Fruit fly (Drosophila melanogaster) whole organism, embryonic: ENCODE results near the gene CG42525.

Experiments
- ATbp ChIP-seq: fragments of 200-800 bp; sonication (Bioruptor generic); optimal IDR thresholded peaks from 2 replicates; lab custom pipeline; 2017; ENCODE audit warnings: missing biosample characterization, mild to moderate bottlenecking, missing genetic modification characterization, missing genetic modification reagents
- Aef1 ChIP-seq: fragments of 200-800 bp; sonication (Bioruptor generic); IDR thresholded peaks from 3 replicates; pipeline ENCODE4 v1.3.6; 2022; ENCODE audit warnings: missing biosample characterization, missing genetic modification characterization
- Atf6 ChIP-seq: fragments of 200-800 bp; sonication (Bioruptor generic); IDR thresholded peaks from 2 replicates; pipeline ENCODE4 v1.3.6; 2022; ENCODE audit warnings: missing biosample characterization, missing genetic modification characterization
- CG10209 ChIP-seq: fragments of 200-800 bp; sonication (Bioruptor generic); optimal IDR thresholded peaks from 3 replicates; lab custom pipeline; 2017; ENCODE audit warnings: missing biosample characterization, mild to moderate bottlenecking, missing genetic modification characterization, missing genetic modification reagents
- CG10274 ChIP-seq: fragments of 200-800 bp; sonication (Bioruptor generic); optimal IDR thresholded peaks from 3 replicates; lab custom pipeline; 2017; ENCODE audit warnings: missing biosample characterization, mild to moderate bottlenecking, missing genetic modification characterization
- CG10366 ChIP-seq: fragments of 200-800 bp; sonication (Bioruptor generic); IDR thresholded peaks from 2 replicates; pipeline ENCODE4 v1.3.6; 2022; ENCODE audit warnings: missing biosample characterization, missing genetic modification characterization
- CG10462 ChIP-seq: fragments of 200-800 bp; sonication (Bioruptor generic); optimal IDR thresholded peaks from 2 replicates; lab custom pipeline; 2016; ENCODE audit warnings: missing biosample characterization, missing genetic modification characterization
- CG14014 ChIP-seq: fragments of 200-800 bp; sonication (Bioruptor generic); IDR thresholded peaks from 2 replicates; pipeline ENCODE4 v1.3.6; 2022; ENCODE audit warnings: missing biosample characterization, missing genetic modification characterization
- CG14441 ChIP-seq: fragments of 200-800 bp; sonication (Bioruptor generic); IDR thresholded peaks from 2 replicates; pipeline ENCODE4 v1.3.6; 2022; ENCODE audit warnings: missing biosample characterization, missing genetic modification characterization
- CG16779 ChIP-seq: fragments of 200-800 bp; sonication (Bioruptor generic); IDR thresholded peaks from 2 replicates; pipeline ENCODE4 v1.3.6; 2022; ENCODE audit warnings: missing biosample characterization, missing genetic modification characterization
- CG17361 ChIP-seq: fragments of 200-800 bp; sonication (Bioruptor generic); IDR thresholded peaks from 3 replicates; pipeline ENCODE4 v1.3.6; 2022; ENCODE audit warnings: missing biosample characterization, missing genetic modification characterization
- CG17385 ChIP-seq: fragments of 200-800 bp; sonication (Bioruptor generic); optimal IDR thresholded peaks from 3 replicates; lab custom pipeline; 2018; ENCODE audit warnings: missing biosample characterization, mild to moderate bottlenecking, missing genetic modification characterization
- CG17829 ChIP-seq: fragments of 200-800 bp; optimal IDR thresholded peaks from 2 replicates; lab custom pipeline; 2019; ENCODE audit warnings: missing biosample characterization, mild to moderate bottlenecking, missing genetic modification characterization, moderate library complexity
- CG18764 ChIP-seq: fragments of 200-800 bp; sonication (Bioruptor generic); optimal IDR thresholded peaks from 3 replicates; lab custom pipeline; 2016; ENCODE audit warnings: missing biosample characterization, missing genetic modification characterization
- CG30020 ChIP-seq: fragments of 200-800 bp; optimal IDR thresholded peaks from 2 replicates; lab custom pipeline; 2019; ENCODE audit warnings: missing biosample characterization, mild to moderate bottlenecking, missing genetic modification characterization, moderate library complexity
- CG34422 ChIP-seq: fragments of 200-800 bp; sonication (Bioruptor generic); IDR thresholded peaks from 3 replicates; pipeline ENCODE4 v1.3.6; 2022; ENCODE audit warnings: missing biosample characterization, missing genetic modification characterization
- CG3838 ChIP-seq: fragments of 200-800 bp; sonication (Bioruptor generic); optimal IDR thresholded peaks from 3 replicates; lab custom pipeline; 2016; ENCODE audit warnings: missing biosample characterization, missing genetic modification characterization
- CG5180 ChIP-seq: fragments of 200-800 bp; sonication (Bioruptor generic); optimal IDR thresholded peaks from 3 replicates; lab custom pipeline; 2017; ENCODE audit warnings: missing biosample characterization, missing genetic modification characterization, mild to moderate bottlenecking, moderate library complexity, missing genetic modification reagents
- CG6813 ChIP-seq: fragments of 200-800 bp; sonication (Bioruptor generic); optimal IDR thresholded peaks from 2 replicates; lab custom pipeline; 2017; ENCODE audit warnings: missing biosample characterization, missing genetic modification characterization, mild to moderate bottlenecking, moderate library complexity, missing genetic modification reagents
- CG7839 ChIP-seq: fragments of 200-800 bp; sonication (Bioruptor generic); optimal IDR thresholded peaks from 3 replicates; lab custom pipeline; 2018; ENCODE audit warnings: missing biosample characterization, mild to moderate bottlenecking, missing genetic modification characterization, moderate library complexity
- CG7928 ChIP-seq: fragments of 200-800 bp; sonication (Bioruptor generic); optimal IDR thresholded peaks from 2 replicates; lab custom pipeline; 2017; ENCODE audit warnings: missing biosample characterization, mild to moderate bottlenecking, missing genetic modification characterization
- CG8478 ChIP-seq: fragments of >200 bp; optimal IDR thresholded peaks from 2 replicates; lab custom pipeline; 2018
- CG9437 ChIP-seq: fragments of 200-800 bp; sonication (Bioruptor generic); optimal IDR thresholded peaks from 2 replicates; lab custom pipeline; 2018; ENCODE audit warnings: missing biosample characterization, mild to moderate bottlenecking, missing genetic modification characterization
- Doc2 ChIP-seq: fragments of 200-800 bp; sonication (Bioruptor generic); IDR thresholded peaks from 2 replicates; pipeline ENCODE4 v1.3.6; 2022; ENCODE audit warnings: missing biosample characterization, missing genetic modification characterization
- Fer1 ChIP-seq: fragments of 200-800 bp; sonication (Bioruptor generic); optimal IDR thresholded peaks from 2 replicates; lab custom pipeline; 2017; ENCODE audit warnings: missing biosample characterization, mild to moderate bottlenecking, missing genetic modification characterization
- GATAe ChIP-seq: fragments of 200-800 bp; sonication (Bioruptor generic); conservative IDR thresholded peaks from 2 replicates; pipeline ENCODE4 v1.3.6; 2022; ENCODE audit warnings: missing biosample characterization, missing genetic modification characterization
- HLH4C ChIP-seq: fragments of 200-800 bp; sonication (Bioruptor generic); IDR thresholded peaks from 3 replicates; pipeline ENCODE4 v1.3.6; 2022; ENCODE audit warnings: missing biosample characterization, missing genetic modification characterization; ENCODE audit not compliant: partially characterized antibody
- HLH54F ChIP-seq: fragments of 200-800 bp; sonication (Bioruptor generic); optimal IDR thresholded peaks from 3 replicates; lab custom pipeline; 2016; ENCODE audit warnings: missing biosample characterization, missing genetic modification characterization
- Hmr ChIP-seq: fragments of 200-800 bp; sonication (Bioruptor generic); optimal IDR thresholded peaks from 3 replicates; lab custom pipeline; 2017; ENCODE audit warnings: mild to moderate bottlenecking, missing biosample characterization, missing genetic modification reagents, missing genetic modification characterization
- Lpt ChIP-seq: fragments of >200 bp; optimal IDR thresholded peaks from 2 replicates; lab custom pipeline; 2018; ENCODE audit warnings: missing biosample characterization, missing genetic modification characterization
- Sin3A ChIP-seq: fragments of >200 bp; optimal IDR thresholded peaks from 2 replicates; lab custom pipeline; 2018
- Taf1 ChIP-seq: fragments of 200-800 bp; sonication (Bioruptor generic); IDR thresholded peaks from 2 replicates; pipeline ENCODE4 v1.3.6; 2022; ENCODE audit warnings: missing biosample characterization, missing genetic modification characterization
- cg ChIP-seq: fragments of 200-800 bp; sonication (Bioruptor generic); optimal IDR thresholded peaks from 3 replicates; lab custom pipeline; 2019; ENCODE audit warnings: missing biosample characterization, mild to moderate bottlenecking, missing genetic modification characterization, moderate library complexity
- crc ChIP-seq: fragments of 200-800 bp; sonication (Bioruptor generic); optimal IDR thresholded peaks from 2 replicates; lab custom pipeline; 2016; ENCODE audit warnings: missing biosample characterization, missing genetic modification characterization
- disco-r ChIP-seq: fragments of 200-800 bp; sonication (Bioruptor generic); optimal IDR thresholded peaks from 2 replicates; lab custom pipeline; 2016; ENCODE audit warnings: missing biosample characterization, missing genetic modification characterization
- eve ChIP-seq, 2 experiments: fragments of >200 bp; optimal IDR thresholded peaks; 2 replicates each; lab custom pipeline; 2017; ENCODE audit warnings: missing biosample characterization in 2 of 2, missing genetic modification characterization in 2 of 2
- ewg ChIP-seq: fragments of 200-800 bp; sonication (Bioruptor generic); optimal IDR thresholded peaks from 3 replicates; lab custom pipeline; 2017; ENCODE audit warnings: mild to moderate bottlenecking, missing biosample characterization, missing genetic modification reagents, missing genetic modification characterization
- grau ChIP-seq: fragments of 200-800 bp; optimal IDR thresholded peaks from 3 replicates; lab custom pipeline; 2019; ENCODE audit warnings: missing biosample characterization, mild to moderate bottlenecking, missing genetic modification characterization, moderate library complexity
- jigr1 ChIP-seq: fragments of 200-800 bp; sonication (Bioruptor generic); IDR thresholded peaks from 3 replicates; pipeline ENCODE4 v1.3.6; 2022; ENCODE audit warnings: missing biosample characterization, missing genetic modification characterization
- klu ChIP-seq: fragments of 200-800 bp; sonication (Bioruptor generic); IDR thresholded peaks from 2 replicates; pipeline ENCODE4 v1.3.6; 2022; ENCODE audit warnings: missing biosample characterization, missing genetic modification characterization
- pho ChIP-seq: fragments of 200-800 bp; sonication (Bioruptor generic); optimal IDR thresholded peaks from 2 replicates; lab custom pipeline; 2016; ENCODE audit warnings: missing biosample characterization, missing genetic modification characterization
- sisA ChIP-seq: fragments of 200-800 bp; sonication (Bioruptor generic); IDR thresholded peaks from 2 replicates; pipeline ENCODE4 v1.3.6; 2022; ENCODE audit warnings: missing biosample characterization, missing genetic modification characterization
- sug ChIP-seq: fragments of 200-800 bp; optimal IDR thresholded peaks from 2 replicates; lab custom pipeline; 2019; ENCODE audit warnings: missing biosample characterization, mild to moderate bottlenecking, missing genetic modification characterization, moderate library complexity
- tll ChIP-seq, 2 experiments: fragments of 200-800 bp in 1 of 2; fragments of >200 bp in 1 of 2; sonication (Bioruptor generic) in 1 of 2; optimal IDR thresholded peaks; 2 replicates each; lab custom pipeline; 2017 to 2019; ENCODE audit warnings: missing biosample characterization in 2 of 2, missing genetic modification characterization in 2 of 2, mild to moderate bottlenecking in 1 of 2, moderate library complexity in 1 of 2

CG42525 gene

dm6 chr3L:3149060-3149872 is 40.3 kb downstream of the CG42525 start (continued):
- TF ChIP-seq klu (0 out of 2 replicates have a peak, but pooled peaks have one; percentile 15), ATbp (GFP tag; lab: Kevin White, UChicago) (no peak), tll (GFP tag; optimal IDR thresholded peaks at IDR 0.05; lab: Kevin White, UChicago) (no peak), HLH4C (no peak), CG10209 (GFP tag; lab: Kevin White, UChicago) (no peak), Sin3A (lab: Kevin White, UChicago) (no peak), ewg (peak; percentile 10), CG10462 (GFP tag; lab: Kevin White, UChicago) (no peak), Aef1 (GFP tag; lab: Robert Waterston, UW) (0 out of 3 replicates have a peak, but pooled peaks have one; percentile 37), CG14014 (GFP tag; lab: Robert Waterston, UW) (no peak), pho (GFP tag; lab: Kevin White, UChicago) (no peak), CG17829 (tag; lab: Kevin White, UChicago) (no peak), CG16779 (GFP tag; lab: Robert Waterston, UW) (no peak), crc (GFP tag; lab: Kevin White, UChicago) (no peak), CG14441 (GFP tag; lab: Robert Waterston, UW) (peak; percentile 27; the same call in 1 of the 2 replicates), HLH54F (no peak), CG3838 (GFP tag; lab: Kevin White, UChicago) (no peak), eve (GFP tag; optimal IDR thresholded peaks at IDR 0.05; lab: Kevin White, UChicago) (no peak), grau (no peak), jigr1 (no peak), CG18764 (GFP tag; lab: Kevin White, UChicago) (no peak), GATAe (GFP tag; lab: Robert Waterston, UW) (peak; percentile 33; the same call in 1 of the 2 replicates), CG17361 (GFP tag; lab: Robert Waterston, UW) (no peak), CG5180 (GFP tag; lab: Kevin White, UChicago) (no peak), Lpt (GFP tag; lab: Kevin White, UChicago) (no peak), CG30020 (tag; lab: Kevin White, UChicago) (no peak), CG10366 (no peak), CG10274 (GFP tag; lab: Kevin White, UChicago) (no peak), CG7928 (no peak), disco-r (GFP tag; lab: Kevin White, UChicago) (no peak), sisA (no peak), Taf1 (GFP tag; lab: Robert Waterston, UW) (no peak), Atf6 (GFP tag; lab: Robert Waterston, UW) (peak; percentile 51; the same call in 1 of the 2 replicates), Hmr (GFP tag; lab: Kevin White, UChicago) (no peak), Doc2 (GFP tag; lab: Robert Waterston, UW) (no peak), cg (GFP tag; lab: Kevin White, UChicago) (peak; percentile 93), sug (tag; lab: Kevin White, UChicago) (peak; percentile 99), CG6813 (GFP tag; lab: Kevin White, UChicago) (peak; percentile 18), CG8478 (lab: Kevin White, UChicago) (peak; percentile 54), CG9437 (no peak), CG17385 (GFP tag; lab: Kevin White, UChicago) (peak; percentile 82), Fer1 (GFP tag; lab: Kevin White, UChicago) (peak; percentile 71), CG34422 (GFP tag; lab: Robert Waterston, UW) (peak; percentile 73; the same call in 2 of the 3 replicates), CG7839 (no peak)
